Fruit fly (Drosophila melanogaster): ENCODE results near the gene Pi4KIIIalpha.
A peak's percentile ranks its signal among the peaks of the same experiment; 100 is the strongest.

The Pi4KIIIalpha gene

DNA sequence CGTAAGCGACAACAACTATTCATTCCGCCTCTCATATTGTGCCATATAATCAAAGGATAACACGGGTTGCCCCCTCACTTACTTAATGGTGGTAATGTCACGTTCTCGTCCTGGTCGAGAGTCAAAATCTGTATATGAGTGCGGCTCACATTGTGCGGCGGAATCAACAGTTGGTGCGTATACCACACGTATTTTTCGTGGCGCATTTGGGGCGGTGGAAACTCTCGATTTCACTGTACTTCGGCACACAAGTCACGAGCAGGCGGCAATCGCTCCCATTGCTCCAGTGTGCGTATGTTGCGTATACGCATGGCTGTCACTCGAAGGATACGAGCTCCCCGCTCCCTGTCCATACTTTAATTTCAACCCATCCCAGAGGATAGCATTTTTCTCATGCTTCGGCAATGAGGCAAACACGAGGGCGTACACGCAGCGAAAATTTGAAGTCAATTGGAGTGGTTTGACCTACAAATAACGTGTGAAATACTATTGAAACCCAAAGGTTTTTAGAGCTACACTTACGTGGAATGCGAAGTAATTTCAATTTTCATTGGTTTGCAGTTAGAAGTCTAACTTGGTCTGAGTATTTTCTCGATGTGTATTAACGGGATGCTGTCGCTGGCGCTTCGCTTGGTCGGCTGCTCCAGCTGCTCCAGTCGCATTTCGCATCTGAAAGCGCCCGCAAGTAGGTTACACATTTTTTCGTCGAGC is 42.7 kb upstream of the Pi4KIIIalpha start (continued):
- no peak for TF ChIP-seq Tbp (GFP tag; optimal IDR thresholded peaks at IDR 0.05)
- peak; percentile 19 for TF ChIP-seq CG8281 (tag; optimal IDR thresholded peaks at IDR 0.05)
- no peak for TF ChIP-seq CG8290 (GFP tag; optimal IDR thresholded peaks at IDR 0.05)
- peak in 1 of 2 experiments; percentile 91 for TF ChIP-seq CG8290 (tag; optimal IDR thresholded peaks at IDR 0.05)
- peak; percentile 75; the same call in 2 of the 3 replicates for TF ChIP-seq CG34422 (GFP tag; IDR thresholded peaks at IDR 0.05)
- peak; percentile 12 for TF ChIP-seq CG2116 (GFP tag; optimal IDR thresholded peaks at IDR 0.05)
- no peak for TF ChIP-seq CG17186 (GFP tag; optimal IDR thresholded peaks at IDR 0.05)
- no peak for TF ChIP-seq Sox100B (GFP tag; optimal IDR thresholded peaks at IDR 0.05)
- TF ChIP-seq Opbp (GFP tag; IDR thresholded peaks at IDR 0.05; ENCODE audit: partially characterized antibody) = no peak
- peak; percentile 4 for TF ChIP-seq CG7987 (GFP tag; optimal IDR thresholded peaks at IDR 0.05)
- TF ChIP-seq CG7786 (GFP tag; optimal IDR thresholded peaks at IDR 0.05) = peak; percentile 85
- peak; percentile 78 for TF ChIP-seq cwo (GFP tag; optimal IDR thresholded peaks at IDR 0.05)
- TF ChIP-seq sna (GFP tag; IDR thresholded peaks at IDR 0.05; ENCODE audit: partially characterized antibody) = no peak
- peak; percentile 78 for TF ChIP-seq CG32767 (GFP tag; IDR thresholded peaks at IDR 0.05)
- peak; percentile 74 for TF ChIP-seq CG6813 (GFP tag; optimal IDR thresholded peaks at IDR 0.05)
- peak; percentile 53 for TF ChIP-seq CG18011 (GFP tag; optimal IDR thresholded peaks at IDR 0.05)
- TF ChIP-seq slbo (GFP tag; IDR thresholded peaks at IDR 0.05) = peak; percentile 89
- TF ChIP-seq ase (GFP tag; IDR thresholded peaks at IDR 0.05) = peak; percentile 65; the same call in 1 of the 3 replicates
- peak; percentile 77 for TF ChIP-seq sisA (GFP tag; IDR thresholded peaks at IDR 0.05)
- peak; percentile 79 for TF ChIP-seq Hand (GFP tag; optimal IDR thresholded peaks at IDR 0.05)
- TF ChIP-seq bcd (GFP tag; optimal IDR thresholded peaks at IDR 0.05) = peak; percentile 74
- no peak for TF ChIP-seq aop (GFP tag; IDR thresholded peaks at IDR 0.05)
- no peak for TF ChIP-seq Sin3A (optimal IDR thresholded peaks at IDR 0.05)
- peak; percentile 70 for TF ChIP-seq CG32772 (GFP tag; IDR thresholded peaks at IDR 0.05)
- peak; percentile 65 for TF ChIP-seq CG1647 (GFP tag; optimal IDR thresholded peaks at IDR 0.05)
- TF ChIP-seq CG10147 (GFP tag; optimal IDR thresholded peaks at IDR 0.05) = peak; percentile 69
- TF ChIP-seq YL-1 (GFP tag; optimal IDR thresholded peaks at IDR 0.05) = no peak
- TF ChIP-seq CG17568 (GFP tag; optimal IDR thresholded peaks at IDR 0.05) = no peak
- TF ChIP-seq shn (GFP tag; optimal IDR thresholded peaks at IDR 0.05) = peak; percentile 71
- TF ChIP-seq Ptx1 (GFP tag; IDR thresholded peaks at IDR 0.05) = peak; percentile 83
- TF ChIP-seq cg (GFP tag; optimal IDR thresholded peaks at IDR 0.05) = no peak
- no peak for TF ChIP-seq CG16813 (GFP tag; IDR thresholded peaks at IDR 0.05; ENCODE audit: partially characterized antibody)
- TF ChIP-seq CG6654 (GFP tag; optimal IDR thresholded peaks at IDR 0.05) = peak; percentile 10
- TF ChIP-seq CG16863 (GFP tag; optimal IDR thresholded peaks at IDR 0.05) = peak; percentile 63
- peak; percentile 70 for TF ChIP-seq vfl (GFP tag; optimal IDR thresholded peaks at IDR 0.05)
- no peak for TF ChIP-seq stwl (tag; optimal IDR thresholded peaks at IDR 0.05)
- TF ChIP-seq CG7928 (GFP tag; optimal IDR thresholded peaks at IDR 0.05) = peak; percentile 8
- peak; percentile 69 for TF ChIP-seq CG8944 (GFP tag; optimal IDR thresholded peaks at IDR 0.05)
- TF ChIP-seq tup (GFP tag; optimal IDR thresholded peaks at IDR 0.05) = peak; percentile 54
- peak; percentile 38 for TF ChIP-seq CG31388 (GFP tag; optimal IDR thresholded peaks at IDR 0.05)
- TF ChIP-seq sens (GFP tag) = peak; percentile 92
- TF ChIP-seq HLH3B (GFP tag; IDR thresholded peaks at IDR 0.05) = peak; percentile 79
- peak; percentile 23 for TF ChIP-seq CG10274 (GFP tag; optimal IDR thresholded peaks at IDR 0.05)
- peak; percentile 54; the same call in 1 of the 2 replicates for TF ChIP-seq CG11247 (GFP tag; IDR thresholded peaks at IDR 0.05)
- TF ChIP-seq Fer2 (tag; optimal IDR thresholded peaks at IDR 0.05) = peak; percentile 55
- peak; percentile 69 for TF ChIP-seq Myb (GFP tag; optimal IDR thresholded peaks at IDR 0.05)
- peak; percentile 84 for TF ChIP-seq ci (GFP tag; IDR thresholded peaks at IDR 0.05)
- TF ChIP-seq CG3847 (GFP tag; IDR thresholded peaks at IDR 0.05) = peak; percentile 77
- no peak for TF ChIP-seq unc-4 (GFP tag; IDR thresholded peaks at IDR 0.05; ENCODE audit: partially characterized antibody)
